Worm (Caenorhabditis elegans) whole organism, L4 larva: ENCODE data around the gene chil-21.

ENCODE experiments used
- R02D3.7 ChIP-seq: fragments of 150-350 bp; sonication (generic microtip); optimal IDR thresholded peaks from 3 replicates; lab custom pipeline; 2014; ENCODE audit warnings: missing biosample characterization, missing genetic modification characterization
- aly-2 ChIP-seq: sonication (generic microtip); optimal IDR thresholded peaks from 2 replicates; lab custom pipeline; 2018; ENCODE audit warnings: missing biosample characterization, missing genetic modification characterization
- ces-1 ChIP-seq: fragments of 150-350 bp; sonication (generic microtip); optimal IDR thresholded peaks from 4 replicates; lab custom pipeline; 2014; ENCODE audit warnings: missing biosample characterization, missing genetic modification reagents, missing genetic modification characterization
- ctbp-1 ChIP-seq: fragments of 200-800 bp; sonication (Bioruptor generic); IDR thresholded peaks from 2 replicates; pipeline ENCODE4 v1.3.6; 2022; ENCODE audit warnings: missing genetic modification reagents, missing genetic modification characterization, missing compliant biosample characterization
- dmd-8 ChIP-seq: fragments of 200-800 bp; sonication (Bioruptor generic); IDR thresholded peaks from 2 replicates; pipeline ENCODE4 v1.3.6; 2022; ENCODE audit warnings: missing genetic modification characterization, missing compliant biosample characterization
- gei-8 ChIP-seq: fragments of 200-800 bp; sonication (Bioruptor generic); optimal IDR thresholded peaks from 2 replicates; lab custom pipeline; 2018; ENCODE audit warnings: mild to moderate bottlenecking, missing genetic modification characterization, missing compliant biosample characterization
- hlh-30 ChIP-seq: sonication (generic microtip); optimal IDR thresholded peaks from 2 replicates; lab custom pipeline; 2017; ENCODE audit warnings: antibody characterized with exemption, mild to moderate bottlenecking, missing genetic modification characterization, missing compliant biosample characterization; ENCODE audit not compliant: insufficient read depth
- mdl-1 ChIP-seq, 2 experiments: fragments of 150-350 bp in 1 of 2; sonication (generic microtip) in 1 of 2; optimal IDR thresholded peaks; 2 replicates each; lab custom pipeline; 2014 to 2017; ENCODE audit warnings: missing biosample characterization in 2 of 2, missing genetic modification characterization in 2 of 2
- nhr-10 ChIP-seq: fragments of 150-350 bp; optimal IDR thresholded peaks from 2 replicates; lab custom pipeline; 2014; ENCODE audit warnings: missing biosample characterization, missing genetic modification characterization
- pha-4 ChIP-seq, 2 experiments: fragments of 150-350 bp in 1 of 2; fragments of 200-800 bp in 1 of 2; sonication (Bioruptor generic) in 1 of 2; IDR thresholded peaks in 1 of 2; optimal IDR thresholded peaks in 1 of 2; 2 replicates each; pipeline versions ENCODE4 v1.3.6 to Lab custom; 2014 to 2022; ENCODE audit warnings: missing genetic modification characterization in 2 of 2, missing genetic modification reagents in 2 of 2, missing biosample characterization in 1 of 2, missing compliant biosample characterization in 1 of 2
- skn-1 ChIP-seq: fragments of 150-350 bp; optimal IDR thresholded peaks from 2 replicates; lab custom pipeline; 2014; ENCODE audit warnings: missing biosample characterization, missing genetic modification characterization
- unc-130 ChIP-seq: sonication (generic microtip); optimal IDR thresholded peaks from 2 replicates; lab custom pipeline; 2016; ENCODE audit warnings: missing genetic modification reagents, missing genetic modification characterization, missing compliant biosample characterization
- ztf-11 ChIP-seq: fragments of 150-350 bp; optimal IDR thresholded peaks from 2 replicates; lab custom pipeline; 2014; ENCODE audit warnings: missing biosample characterization, missing genetic modification characterization

DNA sequence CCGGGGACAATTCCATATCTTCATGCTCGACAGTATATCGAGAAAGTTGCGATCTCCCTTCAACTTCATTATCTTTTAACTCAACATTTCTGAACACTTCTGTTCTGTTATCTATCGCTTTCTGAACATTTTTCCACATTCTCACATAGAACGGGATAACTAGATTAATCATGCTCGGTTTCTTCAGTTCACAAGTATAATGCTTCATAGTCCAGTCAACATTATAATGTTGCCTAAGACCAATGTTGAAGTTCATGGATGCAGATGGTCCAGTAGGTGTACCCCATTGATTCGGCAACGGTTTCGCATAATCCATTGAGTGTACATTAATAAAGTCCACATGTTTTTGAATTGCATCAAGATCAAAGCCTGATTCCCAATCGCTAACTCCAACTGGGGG, 22.9 kb downstream of the chil-21 start:
- TF ChIP-seq hlh-30 (tag; lab: Kevin White, UChicago) (no peak), aly-2 (tag; lab: Kevin White, UChicago) (no peak), pha-4 (GFP tag; IDR thresholded peaks at IDR 0.05; lab: Robert Waterston, UW) (no peak), pha-4 (tag; optimal IDR thresholded peaks at IDR 0.05; lab: Kevin White, UChicago) (no peak), nhr-10 (tag; lab: Kevin White, UChicago) (no peak), ces-1 (no peak), mdl-1 (tag; optimal IDR thresholded peaks at IDR 0.05; lab: Kevin White, UChicago) (no peak), R02D3.7 (no peak), ctbp-1 (GFP tag; lab: Robert Waterston, UW) (no peak), skn-1 (no peak), ztf-11 (tag; lab: Kevin White, UChicago) (no peak), gei-8 (no peak), unc-130 (GFP tag; lab: Kevin White, UChicago) (no peak), dmd-8 (GFP tag; lab: Robert Waterston, UW) (no peak)
